Worm (Caenorhabditis elegans) whole organism, L2 larva: ENCODE data around the gene E01G4.5.

ENCODE experiments used
- C34F6.9 ChIP-seq: fragments of 150-350 bp; optimal IDR thresholded peaks from 2 replicates; lab custom pipeline; 2014; ENCODE audit warnings: missing biosample characterization, missing genetic modification characterization
- F13H6.1 ChIP-seq: sonication (generic microtip); optimal IDR thresholded peaks from 2 replicates; lab custom pipeline; 2016; ENCODE audit warnings: missing genetic modification characterization, missing compliant biosample characterization
- Y55F3AM.14 ChIP-seq: fragments of 200-800 bp; sonication (Bioruptor generic); optimal IDR thresholded peaks from 2 replicates; lab custom pipeline; 2018; ENCODE audit warnings: mild to moderate bottlenecking, missing genetic modification characterization, missing compliant biosample characterization
- ZK546.5 ChIP-seq: sonication (generic microtip); optimal IDR thresholded peaks from 2 replicates; lab custom pipeline; 2017; ENCODE audit warnings: missing biosample characterization, missing genetic modification characterization
- alr-1 ChIP-seq: fragments of 150-350 bp; optimal IDR thresholded peaks from 2 replicates; lab custom pipeline; 2014; ENCODE audit warnings: missing biosample characterization, missing genetic modification characterization
- aly-2 ChIP-seq: fragments of 150-350 bp; optimal IDR thresholded peaks from 2 replicates; lab custom pipeline; 2014; ENCODE audit warnings: missing biosample characterization, missing genetic modification characterization
- ama-1 ChIP-seq: fragments of 150-350 bp; optimal IDR thresholded peaks from 2 replicates; lab custom pipeline; 2018; ENCODE audit warnings: inconsistent platforms
- blmp-1 ChIP-seq: sonication (generic microtip); optimal IDR thresholded peaks from 2 replicates; lab custom pipeline; 2017; ENCODE audit warnings: missing genetic modification characterization, mild to moderate bottlenecking, missing compliant biosample characterization, antibody characterized with exemption, moderate library complexity; ENCODE audit not compliant: insufficient read depth
- ceh-16 ChIP-seq: fragments of 150-350 bp; optimal IDR thresholded peaks from 2 replicates; lab custom pipeline; 2014; ENCODE audit warnings: missing biosample characterization, missing genetic modification characterization
- ceh-82 ChIP-seq: fragments of 150-350 bp; optimal IDR thresholded peaks from 2 replicates; lab custom pipeline; 2014; ENCODE audit warnings: missing biosample characterization, missing genetic modification characterization
- crh-2 ChIP-seq: sonication (generic microtip); optimal IDR thresholded peaks from 2 replicates; lab custom pipeline; 2017; ENCODE audit warnings: missing biosample characterization, missing genetic modification characterization
- dmd-4 ChIP-seq: sonication (generic microtip); optimal IDR thresholded peaks from 2 replicates; lab custom pipeline; 2017; ENCODE audit warnings: missing biosample characterization, missing genetic modification characterization
- egl-27 ChIP-seq: sonication (generic microtip); optimal IDR thresholded peaks from 3 replicates; lab custom pipeline; 2017; ENCODE audit warnings: missing biosample characterization, missing genetic modification reagents, missing genetic modification characterization
- elt-1 ChIP-seq: fragments of 150-350 bp; optimal IDR thresholded peaks from 2 replicates; lab custom pipeline; 2014; ENCODE audit warnings: missing biosample characterization, missing genetic modification characterization
- elt-3 ChIP-seq: sonication (generic microtip); optimal IDR thresholded peaks from 2 replicates; lab custom pipeline; 2017; ENCODE audit warnings: missing biosample characterization, missing genetic modification characterization
- fos-1 ChIP-seq: fragments of 150-350 bp; optimal IDR thresholded peaks from 2 replicates; lab custom pipeline; 2014; ENCODE audit warnings: missing biosample characterization, missing genetic modification characterization
- gmeb-1 ChIP-seq: fragments of 150-350 bp; optimal IDR thresholded peaks from 2 replicates; lab custom pipeline; 2014; ENCODE audit warnings: missing biosample characterization, missing genetic modification characterization
- lin-11 ChIP-seq: fragments of 150-350 bp; sonication (generic microtip); optimal IDR thresholded peaks from 2 replicates; lab custom pipeline; 2014; ENCODE audit warnings: missing biosample characterization, missing genetic modification characterization, inconsistent platforms, mixed read lengths
- lin-13 ChIP-seq: fragments of 150-350 bp; optimal IDR thresholded peaks from 2 replicates; lab custom pipeline; 2014; ENCODE audit warnings: missing biosample characterization, missing genetic modification reagents, missing genetic modification characterization
- lin-39 ChIP-seq: fragments of 150-350 bp; optimal IDR thresholded peaks from 2 replicates; lab custom pipeline; 2014; ENCODE audit warnings: missing biosample characterization, missing genetic modification reagents, missing genetic modification characterization
- lsy-2 ChIP-seq, 2 experiments: fragments of 150-350 bp in 1 of 2; sonication (generic microtip) in 1 of 2; optimal IDR thresholded peaks; 2 replicates each; lab custom pipeline; 2014 to 2017; ENCODE audit warnings: missing biosample characterization in 2 of 2, missing genetic modification characterization in 2 of 2
- mab-5 ChIP-seq: fragments of 150-350 bp; optimal IDR thresholded peaks from 2 replicates; lab custom pipeline; 2014; ENCODE audit warnings: missing biosample characterization, missing genetic modification characterization
- mbf-1 ChIP-seq: sonication (generic microtip); optimal IDR thresholded peaks from 2 replicates; lab custom pipeline; 2017; ENCODE audit warnings: missing biosample characterization, missing genetic modification characterization
- mdl-1 ChIP-seq, 2 experiments: fragments of 150-350 bp in 1 of 2; sonication (generic microtip) in 1 of 2; optimal IDR thresholded peaks; 2 replicates each; lab custom pipeline; 2017; ENCODE audit warnings: missing biosample characterization in 2 of 2, missing genetic modification characterization in 2 of 2
- nhr-10 ChIP-seq: sonication (generic microtip); optimal IDR thresholded peaks from 2 replicates; lab custom pipeline; 2017; ENCODE audit warnings: missing biosample characterization, missing genetic modification characterization
- nhr-129 ChIP-seq: fragments of 150-350 bp; optimal IDR thresholded peaks from 2 replicates; lab custom pipeline; 2014; ENCODE audit warnings: missing biosample characterization, missing genetic modification characterization
- nhr-21 ChIP-seq: fragments of 150-350 bp; optimal IDR thresholded peaks from 2 replicates; lab custom pipeline; 2014; ENCODE audit warnings: missing biosample characterization, missing genetic modification characterization
- nhr-23 ChIP-seq: fragments of 150-350 bp; optimal IDR thresholded peaks from 2 replicates; lab custom pipeline; 2014; ENCODE audit warnings: missing biosample characterization, missing genetic modification reagents, missing genetic modification characterization
- nhr-237 ChIP-seq: fragments of 150-350 bp; optimal IDR thresholded peaks from 2 replicates; lab custom pipeline; 2014; ENCODE audit warnings: missing biosample characterization, missing genetic modification characterization
- nhr-25 ChIP-seq: fragments of 150-350 bp; sonication (generic microtip); optimal IDR thresholded peaks from 3 replicates; lab custom pipeline; 2014; ENCODE audit warnings: missing biosample characterization, missing genetic modification characterization
- nhr-6 ChIP-seq: fragments of 150-350 bp; optimal IDR thresholded peaks from 2 replicates; lab custom pipeline; 2014; ENCODE audit warnings: missing biosample characterization, missing genetic modification characterization
- nhr-77 ChIP-seq: fragments of 150-350 bp; optimal IDR thresholded peaks from 2 replicates; lab custom pipeline; 2014; ENCODE audit warnings: missing biosample characterization, missing genetic modification characterization
- sem-4 ChIP-seq: fragments of 150-350 bp; optimal IDR thresholded peaks from 2 replicates; lab custom pipeline; 2014; ENCODE audit warnings: missing biosample characterization, missing genetic modification reagents, missing genetic modification characterization
- skn-1 ChIP-seq: sonication (generic microtip); optimal IDR thresholded peaks from 2 replicates; lab custom pipeline; 2017; ENCODE audit warnings: missing biosample characterization, missing genetic modification characterization
- sma-3 ChIP-seq: sonication (generic microtip); optimal IDR thresholded peaks from 2 replicates; lab custom pipeline; 2016; ENCODE audit warnings: missing genetic modification reagents, missing genetic modification characterization, missing compliant biosample characterization
- sma-9 ChIP-seq, 2 experiments: fragments of 150-350 bp in 1 of 2; sonication (generic microtip) in 1 of 2; optimal IDR thresholded peaks; 2 replicates each; lab custom pipeline; 2014 to 2016; ENCODE audit warnings: missing genetic modification characterization in 2 of 2, mild to moderate bottlenecking in 1 of 2, missing biosample characterization in 1 of 2, missing compliant biosample characterization in 1 of 2, missing genetic modification reagents in 1 of 2, moderate library complexity in 1 of 2
- snpc-4 ChIP-seq: fragments of 150-350 bp; optimal IDR thresholded peaks from 2 replicates; lab custom pipeline; 2014; ENCODE audit warnings: missing biosample characterization, missing genetic modification characterization
- unc-39 ChIP-seq: fragments of 150-350 bp; optimal IDR thresholded peaks from 2 replicates; lab custom pipeline; 2014; ENCODE audit warnings: missing biosample characterization, missing genetic modification characterization
- unc-55 ChIP-seq: fragments of 150-350 bp; sonication (generic microtip); optimal IDR thresholded peaks from 3 replicates; lab custom pipeline; 2014; ENCODE audit warnings: missing biosample characterization, missing genetic modification reagents, missing genetic modification characterization
- unc-62 ChIP-seq: fragments of 150-350 bp; optimal IDR thresholded peaks from 2 replicates; lab custom pipeline; 2014; ENCODE audit warnings: missing biosample characterization, missing genetic modification reagents, missing genetic modification characterization
- zag-1 ChIP-seq: fragments of 150-350 bp; optimal IDR thresholded peaks from 2 replicates; lab custom pipeline; 2014; ENCODE audit warnings: missing biosample characterization, missing genetic modification characterization
- ztf-1 ChIP-seq: fragments of 200-800 bp; sonication (Bioruptor generic); conservative IDR thresholded peaks from 2 replicates; pipeline ENCODE4 v1.3.6; 2022; ENCODE audit warnings: missing genetic modification characterization, missing compliant biosample characterization
- ztf-11 ChIP-seq: sonication (generic microtip); optimal IDR thresholded peaks from 2 replicates; lab custom pipeline; 2017; ENCODE audit warnings: missing biosample characterization, missing genetic modification characterization
- ztf-4 ChIP-seq: fragments of 150-350 bp; optimal IDR thresholded peaks from 2 replicates; lab custom pipeline; 2014; ENCODE audit warnings: missing biosample characterization, missing genetic modification characterization

Gene E01G4.5

DNA sequence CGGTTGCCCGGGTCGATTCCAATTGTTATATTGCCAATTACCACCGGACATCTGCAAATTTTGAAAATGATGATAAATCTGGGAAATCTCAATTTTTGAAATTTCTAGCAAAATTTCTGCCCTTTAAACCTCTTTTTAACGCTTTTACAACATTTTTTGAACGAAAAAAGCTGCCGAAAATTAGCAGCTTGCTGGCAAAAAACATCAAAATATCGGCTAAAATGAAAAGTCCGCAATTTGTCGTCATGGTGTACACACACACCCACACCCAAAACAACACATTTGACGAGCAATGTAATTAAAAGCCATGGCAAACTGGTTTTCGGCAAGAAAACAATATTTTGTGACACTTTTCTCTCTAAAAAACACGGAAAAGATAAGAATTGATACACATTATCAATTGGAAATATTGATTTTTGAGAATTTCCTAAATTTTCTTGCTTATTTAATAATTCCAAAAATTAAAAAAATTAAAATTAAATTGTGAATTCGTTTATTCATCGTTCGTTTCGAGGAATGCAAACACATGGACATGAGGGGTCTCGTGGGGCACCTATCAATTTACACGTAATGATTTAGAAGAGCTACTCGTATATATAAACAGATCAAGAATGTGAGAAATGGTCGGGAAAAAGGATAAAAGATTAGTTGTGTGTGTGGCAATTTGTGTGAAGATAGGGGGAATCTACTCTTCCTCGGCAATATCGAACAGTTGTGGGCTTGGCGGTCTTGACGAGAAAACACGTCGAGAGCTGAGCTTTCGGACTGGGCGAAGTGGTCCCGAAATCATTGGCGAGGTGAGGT lies 11.4 kb upstream of the E01G4.5 start, which contains the start of gene pqn-27 (continued):
- TF ChIP-seq ztf-11 (tag; lab: Kevin White, UChicago): no peak
- TF ChIP-seq ztf-4 (tag; lab: Kevin White, UChicago): peak; percentile 91
- TF ChIP-seq unc-39: no peak
- no peak for TF ChIP-seq alr-1
- TF ChIP-seq blmp-1 (tag; lab: Kevin White, UChicago): peak; percentile 60
- no peak for TF ChIP-seq ceh-16 (tag; lab: Kevin White, UChicago)
- no peak for TF ChIP-seq nhr-237 (tag; lab: Kevin White, UChicago)
- no peak for TF ChIP-seq ceh-82 (tag; lab: Kevin White, UChicago)
- TF ChIP-seq Y55F3AM.14: peak; percentile 80
- TF ChIP-seq sem-4 (tag; lab: Kevin White, UChicago): peak; percentile 59
- no peak for TF ChIP-seq lin-39
- TF ChIP-seq zag-1 (tag; lab: Kevin White, UChicago): no peak
- peak; percentile 57 for TF ChIP-seq C34F6.9 (tag; lab: Kevin White, UChicago)
- TF ChIP-seq aly-2: no peak
- peak; percentile 75 for TF ChIP-seq sma-9 (GFP tag; optimal IDR thresholded peaks at IDR 0.05; lab: Kevin White, UChicago)
- TF ChIP-seq sma-9 (tag; optimal IDR thresholded peaks at IDR 0.05; lab: Kevin White, UChicago): no peak
- TF ChIP-seq elt-1: no peak
- TF ChIP-seq, all 48 proteins: peak for 22

DNA sequence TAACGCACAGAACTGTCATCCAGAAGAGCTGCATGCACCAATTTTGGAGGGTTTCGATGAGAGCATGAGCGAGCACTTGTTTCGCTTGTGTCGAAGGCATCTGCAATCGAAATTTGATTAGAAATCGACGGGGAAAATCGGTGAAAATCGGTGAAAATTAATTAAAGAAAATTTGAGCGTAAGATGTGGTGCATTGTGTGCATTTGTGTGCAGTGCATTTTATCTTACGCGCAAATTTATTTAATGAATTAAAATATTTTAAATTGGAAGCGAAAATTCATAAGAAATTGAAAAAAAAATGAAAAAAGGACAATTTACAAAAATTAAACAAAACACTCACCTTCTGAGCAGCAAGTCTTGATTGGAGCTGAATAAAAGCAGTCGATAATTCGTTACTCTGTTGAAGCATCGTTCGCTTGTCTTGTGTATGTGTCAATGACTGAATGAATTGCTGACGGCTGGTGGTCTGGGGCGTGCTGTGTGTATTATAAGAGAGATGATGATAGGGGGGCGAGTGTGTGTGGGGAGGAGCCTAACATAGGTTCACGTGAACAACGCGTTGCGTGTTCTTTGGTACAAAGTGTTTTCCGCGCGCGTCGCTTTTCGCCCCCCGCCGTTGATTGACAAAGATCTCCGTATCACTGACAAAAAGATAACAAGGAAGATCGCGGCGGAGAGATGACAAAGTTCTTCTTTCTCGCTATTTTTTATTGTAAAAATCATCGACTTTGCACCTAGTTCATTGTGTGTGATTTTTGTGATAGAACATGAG lies 10.4 kb upstream of the E01G4.5 start:
- TF ChIP-seq nhr-21 (tag; lab: Kevin White, UChicago): peak; percentile 97
- TF ChIP-seq C34F6.9 (tag; lab: Kevin White, UChicago): peak; percentile 53
- peak; percentile 98 for TF ChIP-seq sma-9 (GFP tag; optimal IDR thresholded peaks at IDR 0.05; lab: Kevin White, UChicago)
- TF ChIP-seq sma-9 (tag; optimal IDR thresholded peaks at IDR 0.05; lab: Kevin White, UChicago): no peak
- peak; percentile 86 for TF ChIP-seq ztf-4 (tag; lab: Kevin White, UChicago)
- TF ChIP-seq gmeb-1 (tag; lab: Kevin White, UChicago): peak; percentile 62
- TF ChIP-seq nhr-23 (tag; lab: Kevin White, UChicago): no peak
- TF ChIP-seq unc-62: no peak
- peak; percentile 92 for TF ChIP-seq F13H6.1 (tag; lab: Kevin White, UChicago)
- peak; percentile 31 for TF ChIP-seq lin-13
- TF ChIP-seq lin-39: no peak
- TF ChIP-seq ztf-11 (tag; lab: Kevin White, UChicago): no peak
- peak; percentile 71 for TF ChIP-seq nhr-6 (tag; lab: Kevin White, UChicago)
- no peak for TF ChIP-seq ZK546.5
- TF ChIP-seq elt-3 (tag; lab: Kevin White, UChicago): no peak
- TF ChIP-seq aly-2: no peak
- TF ChIP-seq mdl-1 (tag; optimal IDR thresholded peaks at IDR 0.05; lab: Kevin White, UChicago): peak; percentile 9 to 40
- TF ChIP-seq nhr-10 (tag; lab: Kevin White, UChicago): peak; percentile 35
- peak; percentile 71 for TF ChIP-seq blmp-1 (tag; lab: Kevin White, UChicago)
- TF ChIP-seq egl-27 (tag; lab: Kevin White, UChicago): peak; percentile 87
- no peak for TF ChIP-seq elt-1
- TF ChIP-seq lsy-2 (tag; optimal IDR thresholded peaks at IDR 0.05; lab: Kevin White, UChicago): peak in 1 of 2 experiments; percentile 42
- peak; percentile 79 for TF ChIP-seq nhr-129
- TF ChIP-seq zag-1 (tag; lab: Kevin White, UChicago): no peak
- TF ChIP-seq sem-4 (tag; lab: Kevin White, UChicago): peak; percentile 68
- no peak for TF ChIP-seq dmd-4 (tag; lab: Kevin White, UChicago)
- TF ChIP-seq lin-11 (tag; lab: Kevin White, UChicago): peak; percentile 40
- peak; percentile 95 for TF ChIP-seq ama-1 (lab: Kevin White, UChicago)
- TF ChIP-seq nhr-77: no peak
- peak; percentile 77 for TF ChIP-seq fos-1 (tag; lab: Kevin White, UChicago)
- peak; percentile 81 for TF ChIP-seq Y55F3AM.14
- peak; percentile 17 for TF ChIP-seq skn-1 (tag; lab: Kevin White, UChicago)
- TF ChIP-seq snpc-4 (tag; lab: Kevin White, UChicago): peak; percentile 11
- no peak for TF ChIP-seq unc-55 (GFP tag; lab: Kevin White, UChicago)
- TF ChIP-seq ceh-82 (tag; lab: Kevin White, UChicago): no peak
- TF ChIP-seq nhr-25: peak; percentile 85
- peak; percentile 85 for TF ChIP-seq sma-3
- TF ChIP-seq ceh-16 (tag; lab: Kevin White, UChicago): no peak
- TF ChIP-seq mbf-1 (tag; lab: Kevin White, UChicago): no peak
- TF ChIP-seq crh-2 (tag; lab: Kevin White, UChicago): peak; percentile 70
- no peak for TF ChIP-seq ztf-1 (GFP tag; lab: Robert Waterston, UW)
- TF ChIP-seq mab-5 (tag; lab: Kevin White, UChicago): no peak
